Worm (Caenorhabditis elegans): ENCODE measurements around the gene abcf-3.
A peak's percentile ranks its signal among the peaks of the same experiment; 100 is the strongest.

Gene abcf-3

ce11 chrIII:6164253-6164971 is 8.8 kb upstream of the abcf-3 start, which contains the start of gene F42A10.9 (continued):
- TF ChIP-seq ceh-16 (tag; optimal IDR thresholded peaks at IDR 0.05): no peak

ce11 chrIII:6165240-6165639 is 8.0 kb upstream of the abcf-3 start:
- TF ChIP-seq lin-13 (GFP tag; optimal IDR thresholded peaks at IDR 0.05) (no peak), ZK546.5 (tag; optimal IDR thresholded peaks at IDR 0.05) (no peak), lin-39 (tag; optimal IDR thresholded peaks at IDR 0.05) (no peak), ztf-1 (GFP tag; conservative IDR thresholded peaks at IDR 0.05) (no peak), ama-1 (optimal IDR thresholded peaks at IDR 0.05) (no peak), mbf-1 (tag; optimal IDR thresholded peaks at IDR 0.05) (no peak), nhr-12 (tag; optimal IDR thresholded peaks at IDR 0.05) (no peak), nhr-6 (tag; optimal IDR thresholded peaks at IDR 0.05) (no peak), nhr-21 (tag; optimal IDR thresholded peaks at IDR 0.05) (no peak), skn-1 (tag; optimal IDR thresholded peaks at IDR 0.05) (no peak), elt-1 (tag; optimal IDR thresholded peaks at IDR 0.05) (no peak), lsy-2 (tag; optimal IDR thresholded peaks at IDR 0.05) (no peak), dmd-4 (tag; optimal IDR thresholded peaks at IDR 0.05) (no peak), Y55F3AM.14 (GFP tag; optimal IDR thresholded peaks at IDR 0.05) (no peak)

- no peak for TF ChIP-seq lsy-2 (tag; optimal IDR thresholded peaks at IDR 0.05)
- TF ChIP-seq aly-2 (tag; optimal IDR thresholded peaks at IDR 0.05): no peak
- TF ChIP-seq gmeb-1 (tag; optimal IDR thresholded peaks at IDR 0.05): no peak
- TF ChIP-seq zag-1 (tag; optimal IDR thresholded peaks at IDR 0.05): no peak
- no peak for TF ChIP-seq C34F6.9 (tag; optimal IDR thresholded peaks at IDR 0.05)
- no peak for TF ChIP-seq sma-3 (GFP tag; optimal IDR thresholded peaks at IDR 0.05)
- no peak for TF ChIP-seq skn-1 (tag; optimal IDR thresholded peaks at IDR 0.05)
- no peak for TF ChIP-seq nhr-11 (tag; optimal IDR thresholded peaks at IDR 0.05)
- TF ChIP-seq fos-1 (tag; optimal IDR thresholded peaks at IDR 0.05): no peak
- no peak for TF ChIP-seq dmd-4 (tag; optimal IDR thresholded peaks at IDR 0.05)
Observed at ce11 chrIII:6166634-6167033, 6.6 kb upstream of the abcf-3 start.

ce11 chrIII:6168497-6169227 is 4.5 kb upstream of the abcf-3 start, which contains the start of gene efk-1:
TSS of gene efk-1 (minus strand) at chrIII:6168547.
- TF ChIP-seq nhr-6 (tag; optimal IDR thresholded peaks at IDR 0.05) (no peak), elt-1 (tag; optimal IDR thresholded peaks at IDR 0.05) (no peak), unc-39 (tag; optimal IDR thresholded peaks at IDR 0.05) (no peak), ztf-11 (tag; optimal IDR thresholded peaks at IDR 0.05) (no peak), nhr-129 (tag; optimal IDR thresholded peaks at IDR 0.05) (peak; percentile 42), alr-1 (tag; optimal IDR thresholded peaks at IDR 0.05) (no peak), crh-2 (tag; optimal IDR thresholded peaks at IDR 0.05) (peak; percentile 36), ama-1 (optimal IDR thresholded peaks at IDR 0.05) (peak; percentile 20), mbf-1 (tag; optimal IDR thresholded peaks at IDR 0.05) (no peak), C34F6.9 (tag; optimal IDR thresholded peaks at IDR 0.05) (peak; percentile 21), Y55F3AM.14 (GFP tag; optimal IDR thresholded peaks at IDR 0.05) (no peak), nhr-25 (tag; optimal IDR thresholded peaks at IDR 0.05) (no peak), unc-62 (GFP tag; optimal IDR thresholded peaks at IDR 0.05) (no peak)

- TF ChIP-seq lin-13 (GFP tag; optimal IDR thresholded peaks at IDR 0.05) (no peak), ama-1 (optimal IDR thresholded peaks at IDR 0.05) (peak; percentile 56), nhr-25 (tag; optimal IDR thresholded peaks at IDR 0.05) (peak; percentile 13), lin-39 (tag; optimal IDR thresholded peaks at IDR 0.05) (no peak), unc-39 (tag; optimal IDR thresholded peaks at IDR 0.05) (no peak), nhr-129 (tag; optimal IDR thresholded peaks at IDR 0.05) (peak; percentile 74), dmd-4 (tag; optimal IDR thresholded peaks at IDR 0.05) (no peak), ceh-82 (tag; optimal IDR thresholded peaks at IDR 0.05) (no peak), mdl-1 (tag; optimal IDR thresholded peaks at IDR 0.05) (no peak), crh-2 (tag; optimal IDR thresholded peaks at IDR 0.05) (peak; percentile 32), gmeb-1 (tag; optimal IDR thresholded peaks at IDR 0.05) (no peak), alr-1 (tag; optimal IDR thresholded peaks at IDR 0.05) (no peak), nhr-237 (tag; optimal IDR thresholded peaks at IDR 0.05) (no peak), sma-9 (GFP tag; optimal IDR thresholded peaks at IDR 0.05) (peak; percentile 37), sma-9 (tag; optimal IDR thresholded peaks at IDR 0.05) (no peak), ztf-4 (tag; optimal IDR thresholded peaks at IDR 0.05) (no peak), fos-1 (tag; optimal IDR thresholded peaks at IDR 0.05) (peak; percentile 3), C34F6.9 (tag; optimal IDR thresholded peaks at IDR 0.05) (peak; percentile 80), ceh-16 (tag; optimal IDR thresholded peaks at IDR 0.05) (no peak), ztf-11 (tag; optimal IDR thresholded peaks at IDR 0.05) (no peak), zag-1 (tag; optimal IDR thresholded peaks at IDR 0.05) (no peak), aly-2 (tag; optimal IDR thresholded peaks at IDR 0.05) (no peak), ZK546.5 (tag; optimal IDR thresholded peaks at IDR 0.05) (no peak), nhr-23 (tag; optimal IDR thresholded peaks at IDR 0.05) (no peak), unc-55 (GFP tag; optimal IDR thresholded peaks at IDR 0.05) (peak; percentile 45), nhr-10 (tag; optimal IDR thresholded peaks at IDR 0.05) (no peak), mab-5 (tag; optimal IDR thresholded peaks at IDR 0.05) (peak; percentile 21), F13H6.1 (tag; optimal IDR thresholded peaks at IDR 0.05) (peak; percentile 46), snpc-4 (tag; optimal IDR thresholded peaks at IDR 0.05) (no peak), lsy-2 (tag; optimal IDR thresholded peaks at IDR 0.05) (peak in 1 of 2 experiments; percentile 60)
Observed at ce11 chrIII:6170038-6170437, 3.2 kb upstream of the abcf-3 start.

Measured in whole organism, L2 larva.